Fruit fly (Drosophila melanogaster) whole organism, embryonic: ENCODE measurements around the gene Svil.

Experiments
- Adf1 ChIP-seq: fragments of 200-800 bp; sonication (Bioruptor generic); IDR thresholded peaks from 2 replicates; pipeline ENCODE4 v1.3.6; 2022; ENCODE audit warnings: missing biosample characterization, missing genetic modification characterization
- Asciz ChIP-seq: fragments of 200-800 bp; sonication (Bioruptor generic); optimal IDR thresholded peaks from 2 replicates; lab custom pipeline; 2017; ENCODE audit warnings: missing biosample characterization, mild to moderate bottlenecking, missing genetic modification characterization, missing genetic modification reagents
- BEAF-32 ChIP-seq: fragments of 200-800 bp; sonication (Bioruptor generic); optimal IDR thresholded peaks from 3 replicates; lab custom pipeline; 2017; ENCODE audit warnings: missing biosample characterization, missing genetic modification characterization, mild to moderate bottlenecking, moderate library complexity, missing genetic modification reagents
- CG10959 ChIP-seq: fragments of 200-800 bp; sonication (Bioruptor generic); IDR thresholded peaks from 2 replicates; pipeline ENCODE4 v1.3.6; 2022; ENCODE audit warnings: missing biosample characterization, missing genetic modification characterization
- CG11247 ChIP-seq: fragments of 200-800 bp; sonication (Bioruptor generic); IDR thresholded peaks from 2 replicates; pipeline ENCODE4 v1.3.6; 2022; ENCODE audit warnings: missing biosample characterization, missing genetic modification characterization
- CG11723 ChIP-seq: fragments of 200-800 bp; sonication (Bioruptor generic); optimal IDR thresholded peaks from 2 replicates; lab custom pipeline; 2017; ENCODE audit warnings: missing biosample characterization, mild to moderate bottlenecking, missing genetic modification characterization
- CG12391 ChIP-seq: fragments of 200-800 bp; sonication (Bioruptor generic); optimal IDR thresholded peaks from 3 replicates; lab custom pipeline; 2018; ENCODE audit warnings: missing biosample characterization, mild to moderate bottlenecking, missing genetic modification characterization, moderate library complexity
- CG12744 ChIP-seq: fragments of 200-800 bp; sonication (Bioruptor generic); optimal IDR thresholded peaks from 2 replicates; lab custom pipeline; 2016; ENCODE audit warnings: missing biosample characterization, missing genetic modification characterization
- CG14014 ChIP-seq: fragments of 200-800 bp; sonication (Bioruptor generic); IDR thresholded peaks from 2 replicates; pipeline ENCODE4 v1.3.6; 2022; ENCODE audit warnings: missing biosample characterization, missing genetic modification characterization
- CG14860 ChIP-seq: fragments of 200-800 bp; sonication (Bioruptor generic); IDR thresholded peaks from 3 replicates; pipeline ENCODE4 v1.3.6; 2022; ENCODE audit warnings: missing biosample characterization, missing genetic modification characterization; ENCODE audit not compliant: partially characterized antibody
- CG15269 ChIP-seq: fragments of 200-800 bp; sonication (Bioruptor generic); optimal IDR thresholded peaks from 2 replicates; lab custom pipeline; 2018; ENCODE audit warnings: missing biosample characterization, mild to moderate bottlenecking, missing genetic modification characterization, moderate library complexity
- CG17912 ChIP-seq: fragments of 200-800 bp; sonication (Bioruptor generic); optimal IDR thresholded peaks from 2 replicates; lab custom pipeline; 2018; ENCODE audit warnings: missing biosample characterization, mild to moderate bottlenecking, missing genetic modification characterization
- CG30020 ChIP-seq: fragments of 200-800 bp; optimal IDR thresholded peaks from 2 replicates; lab custom pipeline; 2019; ENCODE audit warnings: missing biosample characterization, mild to moderate bottlenecking, missing genetic modification characterization, moderate library complexity
- CG30403 ChIP-seq: fragments of 200-800 bp; sonication (Bioruptor generic); optimal IDR thresholded peaks from 3 replicates; lab custom pipeline; 2016; ENCODE audit warnings: missing biosample characterization, missing genetic modification characterization
- CG4360 ChIP-seq: fragments of 200-800 bp; sonication (Bioruptor generic); IDR thresholded peaks from 2 replicates; pipeline ENCODE4 v1.3.6; 2022; ENCODE audit warnings: missing biosample characterization, missing genetic modification characterization
- CG4617 ChIP-seq: fragments of 200-800 bp; sonication (Bioruptor generic); optimal IDR thresholded peaks from 3 replicates; lab custom pipeline; 2016; ENCODE audit warnings: missing biosample characterization, missing genetic modification characterization, borderline replicate concordance
- CG7556 ChIP-seq: fragments of 200-800 bp; sonication (Bioruptor generic); optimal IDR thresholded peaks from 2 replicates; lab custom pipeline; 2017; ENCODE audit warnings: missing biosample characterization, mild to moderate bottlenecking, missing genetic modification characterization
- D ChIP-seq, 2 experiments: fragments of 200-800 bp in 1 of 2; fragments of >200 bp in 1 of 2; sonication (Bioruptor generic) in 1 of 2; optimal IDR thresholded peaks; 2 replicates in 1 of 2; 3 replicates in 1 of 2; lab custom pipeline; 2017; ENCODE audit warnings: mild to moderate bottlenecking in 1 of 2, missing biosample characterization in 1 of 2, missing genetic modification characterization in 1 of 2, missing genetic modification reagents in 1 of 2
- Deaf1 ChIP-seq: fragments of 200-800 bp; optimal IDR thresholded peaks from 3 replicates; lab custom pipeline; 2019; ENCODE audit warnings: missing biosample characterization, mild to moderate bottlenecking, missing genetic modification characterization, moderate library complexity
- Drgx ChIP-seq: fragments of 200-800 bp; sonication (Bioruptor generic); IDR thresholded peaks from 2 replicates; pipeline ENCODE4 v1.3.6; 2022; ENCODE audit warnings: missing biosample characterization, missing genetic modification characterization
- Fer1 ChIP-seq: fragments of 200-800 bp; sonication (Bioruptor generic); optimal IDR thresholded peaks from 2 replicates; lab custom pipeline; 2017; ENCODE audit warnings: missing biosample characterization, mild to moderate bottlenecking, missing genetic modification characterization
- HLH3B ChIP-seq: fragments of 200-800 bp; sonication (Bioruptor generic); IDR thresholded peaks from 2 replicates; pipeline ENCODE4 v1.3.6; 2022; ENCODE audit warnings: missing biosample characterization, missing genetic modification characterization
- Hmx ChIP-seq: fragments of 200-800 bp; sonication (Bioruptor generic); optimal IDR thresholded peaks from 2 replicates; lab custom pipeline; 2016; ENCODE audit warnings: missing biosample characterization, missing genetic modification characterization
- Lhr ChIP-seq: fragments of 200-800 bp; sonication (Bioruptor generic); optimal IDR thresholded peaks from 3 replicates; lab custom pipeline; 2017; ENCODE audit warnings: mild to moderate bottlenecking, missing biosample characterization, missing genetic modification reagents, missing genetic modification characterization
- MBD-R2 ChIP-seq: fragments of 200-800 bp; sonication (Bioruptor generic); IDR thresholded peaks from 2 replicates; pipeline ENCODE4 v1.3.6; 2022; ENCODE audit warnings: missing biosample characterization, missing genetic modification characterization
- Mad ChIP-seq: fragments of 200-800 bp; sonication (Bioruptor generic); optimal IDR thresholded peaks from 2 replicates; lab custom pipeline; 2016; ENCODE audit warnings: missing biosample characterization, missing genetic modification characterization
- Meics ChIP-seq: fragments of 200-800 bp; sonication (Bioruptor generic); optimal IDR thresholded peaks from 2 replicates; lab custom pipeline; 2017; ENCODE audit warnings: missing biosample characterization, mild to moderate bottlenecking, missing genetic modification characterization
- Opbp ChIP-seq: fragments of 200-800 bp; sonication (Bioruptor generic); IDR thresholded peaks from 3 replicates; pipeline ENCODE4 v1.3.6; 2022; ENCODE audit warnings: missing biosample characterization, missing genetic modification characterization; ENCODE audit not compliant: partially characterized antibody
- Sox102F ChIP-seq: fragments of 200-800 bp; sonication (Bioruptor generic); optimal IDR thresholded peaks from 2 replicates; lab custom pipeline; 2018; ENCODE audit warnings: missing biosample characterization, mild to moderate bottlenecking, missing genetic modification characterization, moderate library complexity
- bab2 ChIP-seq: fragments of 200-800 bp; sonication (Bioruptor generic); optimal IDR thresholded peaks from 2 replicates; lab custom pipeline; 2016; ENCODE audit warnings: missing biosample characterization, missing genetic modification characterization
- corto ChIP-seq: fragments of 200-800 bp; sonication (Bioruptor generic); optimal IDR thresholded peaks from 2 replicates; lab custom pipeline; 2016; ENCODE audit warnings: missing biosample characterization, mild to moderate bottlenecking, missing genetic modification characterization, moderate library complexity
- esg ChIP-seq: fragments of 200-800 bp; sonication (Bioruptor generic); conservative IDR thresholded peaks from 2 replicates; pipeline ENCODE4 v1.3.6; 2022; ENCODE audit warnings: missing biosample characterization, missing genetic modification characterization
- eve ChIP-seq, 2 experiments: fragments of >200 bp; optimal IDR thresholded peaks; 2 replicates each; lab custom pipeline; 2017; ENCODE audit warnings: missing biosample characterization in 2 of 2, missing genetic modification characterization in 2 of 2
- fd64A ChIP-seq: fragments of 200-800 bp; sonication (Bioruptor generic); optimal IDR thresholded peaks from 3 replicates; lab custom pipeline; 2018; ENCODE audit warnings: missing biosample characterization, mild to moderate bottlenecking, missing genetic modification characterization
- inv ChIP-seq: fragments of 200-800 bp; sonication (Bioruptor generic); IDR thresholded peaks from 2 replicates; pipeline ENCODE4 v1.3.6; 2022; ENCODE audit warnings: missing biosample characterization, missing genetic modification characterization; ENCODE audit not compliant: partially characterized antibody
- kah ChIP-seq: fragments of 200-800 bp; sonication (Bioruptor generic); optimal IDR thresholded peaks from 2 replicates; lab custom pipeline; 2018; ENCODE audit warnings: missing biosample characterization, mild to moderate bottlenecking, missing genetic modification characterization
- ken ChIP-seq: fragments of 200-800 bp; sonication (Bioruptor generic); IDR thresholded peaks from 3 replicates; pipeline ENCODE4 v1.3.6; 2022; ENCODE audit warnings: missing biosample characterization, missing genetic modification characterization
- nom ChIP-seq: fragments of 200-800 bp; sonication (Bioruptor generic); optimal IDR thresholded peaks from 2 replicates; lab custom pipeline; 2017; ENCODE audit warnings: missing biosample characterization, missing genetic modification characterization, mild to moderate bottlenecking, moderate library complexity, missing genetic modification reagents
- pho ChIP-seq: fragments of 200-800 bp; sonication (Bioruptor generic); optimal IDR thresholded peaks from 2 replicates; lab custom pipeline; 2016; ENCODE audit warnings: missing biosample characterization, missing genetic modification characterization
- pnt ChIP-seq: fragments of 200-800 bp; sonication (Bioruptor generic); optimal IDR thresholded peaks from 3 replicates; lab custom pipeline; 2016; ENCODE audit warnings: missing biosample characterization, missing genetic modification characterization
- pros ChIP-seq: fragments of 200-800 bp; sonication (Bioruptor generic); optimal IDR thresholded peaks from 3 replicates; lab custom pipeline; 2019; ENCODE audit warnings: missing biosample characterization, mild to moderate bottlenecking, missing genetic modification characterization, moderate library complexity
- pum ChIP-seq: fragments of 200-800 bp; sonication (Bioruptor generic); optimal IDR thresholded peaks from 2 replicates; lab custom pipeline; 2016; ENCODE audit warnings: missing biosample characterization, missing genetic modification characterization
- row ChIP-seq: fragments of 200-800 bp; sonication (Bioruptor generic); IDR thresholded peaks from 3 replicates; pipeline ENCODE4 v1.3.6; 2022; ENCODE audit warnings: missing biosample characterization, missing genetic modification characterization
- salm ChIP-seq: fragments of 200-800 bp; sonication (Bioruptor generic); optimal IDR thresholded peaks from 2 replicates; lab custom pipeline; 2018; ENCODE audit warnings: missing biosample characterization, mild to moderate bottlenecking, missing genetic modification characterization
- scrt ChIP-seq: fragments of 200-800 bp; sonication (Bioruptor generic); optimal IDR thresholded peaks from 2 replicates; lab custom pipeline; 2018; ENCODE audit warnings: missing biosample characterization, mild to moderate bottlenecking, missing genetic modification characterization, moderate library complexity
- sima ChIP-seq: fragments of 200-800 bp; sonication (Bioruptor generic); optimal IDR thresholded peaks from 2 replicates; lab custom pipeline; 2016; ENCODE audit warnings: missing biosample characterization, missing genetic modification characterization
- stc ChIP-seq: fragments of 200-800 bp; sonication (Bioruptor generic); IDR thresholded peaks from 2 replicates; pipeline ENCODE4 v1.3.6; 2022; ENCODE audit warnings: missing biosample characterization, missing genetic modification characterization
- usp ChIP-seq: fragments of >200 bp; optimal IDR thresholded peaks from 2 replicates; lab custom pipeline; 2017; ENCODE audit warnings: missing biosample characterization, missing genetic modification characterization
- zfh1 ChIP-seq: fragments of 200-800 bp; sonication (Bioruptor generic); IDR thresholded peaks from 3 replicates; pipeline ENCODE4 v1.3.6; 2022; ENCODE audit warnings: missing biosample characterization, missing genetic modification characterization

The Svil gene

dm6 chr3L:2417399-2418040 is 40.1 kb downstream of the Svil start (continued):
- TF ChIP-seq CG10959 (no peak), Opbp (GFP tag; lab: Robert Waterston, UW) (no peak), usp (GFP tag; lab: Kevin White, UChicago) (no peak), esg (GFP tag; lab: Robert Waterston, UW) (peak; percentile 61; the same call in 1 of the 2 replicates), inv (GFP tag; lab: Robert Waterston, UW) (no peak), pros (GFP tag; lab: Kevin White, UChicago) (no peak), Sox102F (GFP tag; lab: Kevin White, UChicago) (peak; percentile 81), CG4617 (GFP tag; lab: Kevin White, UChicago) (peak; percentile 3), Mad (GFP tag; lab: Kevin White, UChicago) (no peak), salm (tag; lab: Kevin White, UChicago) (peak; percentile 57), CG17912 (GFP tag; lab: Kevin White, UChicago) (no peak), row (GFP tag; lab: Robert Waterston, UW) (peak; percentile 73), stc (peak; percentile 48; the same call in 1 of the 2 replicates), BEAF-32 (GFP tag; lab: Kevin White, UChicago) (no peak), HLH3B (GFP tag; lab: Robert Waterston, UW) (peak; percentile 51; the same call in 1 of the 2 replicates), CG14014 (GFP tag; lab: Robert Waterston, UW) (0 out of 2 replicates have a peak, but pooled peaks have one; percentile 19), eve (GFP tag; optimal IDR thresholded peaks at IDR 0.05; lab: Kevin White, UChicago) (peak in 1 of 2 experiments; percentile 78), Fer1 (peak; percentile 85), nom (GFP tag; lab: Kevin White, UChicago) (peak; percentile 91), bab2 (GFP tag; lab: Kevin White, UChicago) (no peak), scrt (GFP tag; lab: Kevin White, UChicago) (peak; percentile 61), zfh1 (GFP tag; lab: Robert Waterston, UW) (0 out of 3 replicates have a peak, but pooled peaks have one; percentile 25), Hmx (no peak), CG30020 (tag; lab: Kevin White, UChicago) (peak; percentile 32), sima (GFP tag; lab: Kevin White, UChicago) (no peak), CG11723 (peak; percentile 68), pho (GFP tag; lab: Kevin White, UChicago) (no peak), CG30403 (GFP tag; lab: Kevin White, UChicago) (peak; percentile 78), Adf1 (GFP tag; lab: Robert Waterston, UW) (no peak), CG14860 (GFP tag; lab: Robert Waterston, UW) (no peak), CG11247 (GFP tag; lab: Robert Waterston, UW) (no peak; the same call in 1 of the 2 replicates), CG12391 (tag; lab: Kevin White, UChicago) (peak; percentile 80), Lhr (GFP tag; lab: Kevin White, UChicago) (no peak), fd64A (GFP tag; lab: Kevin White, UChicago) (no peak), ken (0 out of 3 replicates have a peak, but pooled peaks have one; percentile 16), corto (peak; percentile 64), CG7556 (GFP tag; lab: Kevin White, UChicago) (peak; percentile 87), CG15269 (tag; lab: Kevin White, UChicago) (peak; percentile 84), kah (GFP tag; lab: Kevin White, UChicago) (peak; percentile 62), CG12744 (GFP tag; lab: Kevin White, UChicago) (no peak), Asciz (GFP tag; lab: Kevin White, UChicago) (peak; percentile 60), D (optimal IDR thresholded peaks at IDR 0.05; lab: Kevin White, UChicago) (no peak), D (GFP tag; optimal IDR thresholded peaks at IDR 0.05; lab: Kevin White, UChicago) (peak; percentile 75), Deaf1 (peak; percentile 72), pnt (GFP tag; lab: Kevin White, UChicago) (no peak), pum (GFP tag; lab: Kevin White, UChicago) (peak; percentile 27), Drgx (GFP tag; lab: Robert Waterston, UW) (peak; percentile 86), CG4360 (GFP tag; lab: Robert Waterston, UW) (peak; percentile 65), Meics (GFP tag; lab: Kevin White, UChicago) (peak; percentile 77), MBD-R2 (GFP tag; lab: Robert Waterston, UW) (no peak)
